Worm (Caenorhabditis elegans): ENCODE data around the gene nkb-3.

Gene nkb-3

DNA sequence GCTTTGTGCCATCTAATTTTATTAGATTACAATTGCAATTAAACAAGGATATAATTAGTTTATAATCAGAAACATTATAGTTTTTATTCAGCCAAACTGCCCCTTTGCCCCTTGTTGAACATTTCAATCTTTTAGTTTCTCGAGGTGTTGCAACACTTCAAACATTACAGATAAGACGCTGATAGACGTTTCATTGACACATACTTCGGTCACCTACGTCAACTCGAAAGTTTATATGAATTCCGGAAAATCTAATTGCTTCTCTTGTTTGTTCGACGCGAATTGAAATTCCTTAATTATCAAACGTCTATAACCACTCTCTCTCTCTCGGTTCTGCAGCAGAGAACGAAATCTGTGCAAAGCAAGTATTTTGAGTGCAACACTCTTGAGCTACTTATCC is 3.1 kb downstream of the nkb-3 start:
- TF ChIP-seq dao-5 (tag; optimal IDR thresholded peaks at IDR 0.05) (no peak), W03F9.2 (tag; optimal IDR thresholded peaks at IDR 0.05) (no peak), him-1 (tag; optimal IDR thresholded peaks at IDR 0.05) (no peak)

- no peak for TF ChIP-seq him-1 (tag; optimal IDR thresholded peaks at IDR 0.05)
Measured at ce11 chrX:13759676-13760447, 10.5 kb downstream of the nkb-3 start, which contains the start of gene cest-13. TSS of gene cest-13 (plus strand) at chrX:13760237.

- no peak for TF ChIP-seq him-1 (tag; optimal IDR thresholded peaks at IDR 0.05)
- no peak for TF ChIP-seq dao-5 (tag; optimal IDR thresholded peaks at IDR 0.05)
- TF ChIP-seq W03F9.2 (tag; optimal IDR thresholded peaks at IDR 0.05) = no peak
Measured at ce11 chrX:13755469-13755868, 14.9 kb downstream of the nkb-3 start, which contains the start of gene aakb-1. TSS of gene aakb-1 (plus strand) at chrX:13755769.

DNA sequence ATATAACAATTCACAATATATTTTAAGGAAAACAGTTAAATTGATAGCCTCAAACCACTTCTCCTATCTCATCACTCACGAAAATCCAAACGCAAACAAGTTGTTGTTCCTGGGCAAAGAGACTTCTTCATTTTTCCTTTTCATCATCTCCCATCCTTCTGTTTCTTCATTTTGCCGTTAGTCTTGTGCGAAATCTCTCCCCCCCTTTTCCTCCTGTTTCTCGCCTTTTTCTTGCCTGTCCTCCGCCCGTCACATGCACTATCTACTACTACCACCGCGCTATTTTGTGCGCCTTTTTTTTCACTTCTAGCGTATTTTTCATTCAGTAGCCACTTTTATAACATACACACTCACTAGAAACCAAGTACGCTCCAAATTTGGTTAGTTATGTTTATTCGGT is 15.9 kb downstream of the nkb-3 start:
- TF ChIP-seq W03F9.2 (tag; optimal IDR thresholded peaks at IDR 0.05) = no peak
- TF ChIP-seq him-1 (tag; optimal IDR thresholded peaks at IDR 0.05) = peak; percentile 3
- TF ChIP-seq dao-5 (tag; optimal IDR thresholded peaks at IDR 0.05) = no peak

ce11 chrX:13752822-13753581 is 17.4 kb downstream of the nkb-3 start:
- TF ChIP-seq W03F9.2 (tag; optimal IDR thresholded peaks at IDR 0.05) (no peak), him-1 (tag; optimal IDR thresholded peaks at IDR 0.05) (no peak), dao-5 (tag; optimal IDR thresholded peaks at IDR 0.05) (no peak)

ce11 chrX:13747997-13748396 is 22.4 kb downstream of the nkb-3 start:
- no peak for TF ChIP-seq W03F9.2 (tag; optimal IDR thresholded peaks at IDR 0.05)
- no peak for TF ChIP-seq dao-5 (tag; optimal IDR thresholded peaks at IDR 0.05)
- TF ChIP-seq him-1 (tag; optimal IDR thresholded peaks at IDR 0.05) = no peak

DNA sequence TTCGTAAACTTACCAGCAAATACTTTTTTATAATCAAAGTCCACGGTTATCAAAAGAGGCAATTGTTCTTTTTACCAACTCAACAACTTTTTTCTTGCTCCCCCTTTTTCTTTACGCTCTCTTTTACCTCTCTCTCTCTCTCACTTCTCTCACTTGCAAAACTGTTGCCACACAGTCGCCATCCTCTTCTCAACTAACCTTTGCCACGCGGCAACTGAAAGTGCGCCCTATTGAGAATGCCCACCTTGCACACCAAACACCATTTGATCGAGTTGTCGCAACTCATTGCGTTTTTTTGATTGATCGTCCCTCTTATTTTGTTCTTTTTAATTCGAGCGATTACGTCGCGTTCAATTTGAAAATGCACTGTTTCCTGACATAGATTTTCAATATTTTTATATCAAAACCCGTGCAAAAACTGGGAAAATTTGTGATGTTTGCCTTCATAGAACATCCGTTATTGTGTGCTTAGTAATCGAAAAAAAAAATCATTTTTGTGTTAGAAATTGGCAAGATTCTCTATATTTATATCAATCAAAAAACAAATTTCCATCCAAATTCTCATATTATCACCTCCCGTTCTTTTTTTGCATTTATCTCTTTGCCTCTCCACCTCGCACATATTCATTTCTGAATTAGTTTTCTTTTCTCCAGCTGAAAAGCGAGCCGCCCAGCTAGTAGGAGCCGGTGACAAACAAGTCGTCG is 23.5 kb downstream of the nkb-3 start, which contains the start of gene nhr-71:
Gene nhr-71 (plus strand): TSS at position 655 of the 705 bp plus-strand sequence.
- no peak for TF ChIP-seq him-1 (tag; optimal IDR thresholded peaks at IDR 0.05)
- TF ChIP-seq dao-5 (tag; optimal IDR thresholded peaks at IDR 0.05) = no peak
- TF ChIP-seq W03F9.2 (tag; optimal IDR thresholded peaks at IDR 0.05) = no peak

DNA sequence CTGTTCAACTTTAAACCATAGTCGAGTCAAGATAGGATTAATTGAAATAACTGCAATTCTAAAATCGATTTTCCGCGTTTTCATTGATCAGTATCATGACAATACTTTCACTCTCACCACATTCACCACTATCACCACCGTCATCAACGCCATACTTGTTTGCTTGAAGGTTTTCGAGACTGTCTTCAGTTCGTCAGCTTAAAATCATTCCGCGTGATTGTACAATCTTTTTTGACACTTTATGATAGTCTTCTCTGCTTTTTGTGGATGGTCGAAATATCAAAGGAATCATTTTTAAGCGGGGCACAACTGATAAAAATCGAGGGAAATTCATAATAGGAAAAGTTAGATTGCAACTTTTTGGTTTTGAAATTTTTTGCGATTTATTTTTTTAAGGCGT is 24.1 kb downstream of the nkb-3 start:
- no peak for TF ChIP-seq dao-5 (tag; optimal IDR thresholded peaks at IDR 0.05)
- TF ChIP-seq W03F9.2 (tag; optimal IDR thresholded peaks at IDR 0.05) = no peak
- no peak for TF ChIP-seq him-1 (tag; optimal IDR thresholded peaks at IDR 0.05)

DNA sequence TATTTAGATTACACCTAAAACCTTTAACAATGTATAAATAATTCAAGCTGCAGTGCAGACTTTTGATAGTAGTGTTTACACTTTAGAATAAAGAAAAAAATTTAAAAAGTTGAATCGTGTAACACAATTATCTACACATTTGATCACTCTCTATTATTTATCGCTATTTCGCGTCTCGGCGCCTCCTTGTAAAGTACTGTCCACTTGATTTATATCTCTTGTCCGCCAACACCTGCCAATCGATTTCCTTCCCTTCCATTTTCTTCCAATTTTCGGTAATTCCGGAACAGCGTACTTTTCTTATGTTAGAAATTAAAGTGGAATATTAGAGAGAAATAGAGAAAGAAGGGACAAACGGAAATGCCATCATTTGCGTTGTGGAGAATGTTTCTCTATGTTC is 24.8 kb downstream of the nkb-3 start:
- TF ChIP-seq W03F9.2 (tag; optimal IDR thresholded peaks at IDR 0.05) = no peak
- TF ChIP-seq dao-5 (tag; optimal IDR thresholded peaks at IDR 0.05) = no peak
- no peak for TF ChIP-seq him-1 (tag; optimal IDR thresholded peaks at IDR 0.05)

DNA sequence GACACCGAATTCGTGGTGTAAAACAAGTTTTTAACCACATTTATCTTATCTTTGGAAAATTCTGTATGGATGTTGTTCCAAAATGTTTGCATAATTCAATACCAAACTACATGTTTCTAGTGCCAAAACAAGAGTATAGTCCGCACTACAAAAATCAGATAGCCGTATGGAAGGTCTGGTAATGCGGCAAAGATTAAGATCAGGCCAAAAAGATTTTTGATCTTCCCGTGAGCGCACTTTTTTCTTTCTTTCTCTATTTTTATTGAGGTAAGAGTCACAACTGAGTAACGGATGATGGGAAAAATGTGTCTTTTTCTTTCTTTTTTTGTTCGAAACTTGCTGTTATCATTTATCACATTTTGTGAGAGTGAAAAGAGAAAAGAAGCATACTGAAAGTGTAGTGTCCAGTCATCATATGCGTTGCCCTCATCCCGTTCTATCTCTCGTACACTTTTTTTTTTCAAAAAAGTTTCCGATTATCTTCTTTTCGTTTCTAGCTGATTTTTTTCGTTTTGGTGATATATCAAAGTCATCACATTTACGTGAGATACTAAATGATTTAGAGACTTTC is 25.7 kb downstream of the nkb-3 start:
- no peak for TF ChIP-seq W03F9.2 (tag; optimal IDR thresholded peaks at IDR 0.05)
- no peak for TF ChIP-seq him-1 (tag; optimal IDR thresholded peaks at IDR 0.05)
- no peak for TF ChIP-seq dao-5 (tag; optimal IDR thresholded peaks at IDR 0.05)

ce11 chrX:13743371-13743770 is 27.0 kb downstream of the nkb-3 start:
- TF ChIP-seq W03F9.2 (tag; optimal IDR thresholded peaks at IDR 0.05) (no peak), dao-5 (tag; optimal IDR thresholded peaks at IDR 0.05) (no peak), him-1 (tag; optimal IDR thresholded peaks at IDR 0.05) (no peak)

DNA sequence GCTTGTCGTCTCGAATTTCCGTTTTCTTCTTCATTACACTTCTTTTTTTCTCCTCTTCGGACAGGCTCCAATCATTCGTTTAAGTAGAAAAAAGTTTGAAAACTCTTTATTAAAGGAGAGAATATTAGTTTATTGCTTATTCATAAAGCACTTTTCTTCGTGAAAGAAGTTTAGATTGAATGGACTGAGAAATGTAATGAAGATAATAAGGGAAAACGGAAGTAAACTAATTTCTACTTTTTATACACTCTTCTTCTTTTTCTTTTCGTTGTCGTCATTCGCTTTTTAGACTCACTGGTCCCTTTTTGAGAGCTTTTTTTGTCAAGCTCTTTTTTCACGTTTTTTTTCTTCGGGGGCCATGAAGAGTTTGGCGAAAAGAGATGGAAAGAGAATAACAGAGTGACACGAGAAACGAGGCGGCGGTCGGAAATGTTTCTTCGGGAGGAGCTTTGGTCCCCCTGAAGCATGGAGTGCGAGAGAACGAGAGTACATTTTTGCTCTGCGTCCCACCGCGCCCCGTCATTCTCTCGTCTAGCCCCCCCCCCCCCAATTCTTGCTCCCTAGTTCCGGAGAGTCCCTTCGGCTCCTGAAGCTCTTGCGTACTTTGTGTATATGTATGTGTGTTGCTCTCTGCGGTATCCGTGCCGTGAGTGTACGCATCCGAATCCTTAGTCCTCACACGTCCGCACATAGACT is 31.1 kb downstream of the nkb-3 start:
- no peak for TF ChIP-seq dao-5 (tag; optimal IDR thresholded peaks at IDR 0.05)
- no peak for TF ChIP-seq W03F9.2 (tag; optimal IDR thresholded peaks at IDR 0.05)
- TF ChIP-seq him-1 (tag; optimal IDR thresholded peaks at IDR 0.05) = peak; percentile 78

DNA sequence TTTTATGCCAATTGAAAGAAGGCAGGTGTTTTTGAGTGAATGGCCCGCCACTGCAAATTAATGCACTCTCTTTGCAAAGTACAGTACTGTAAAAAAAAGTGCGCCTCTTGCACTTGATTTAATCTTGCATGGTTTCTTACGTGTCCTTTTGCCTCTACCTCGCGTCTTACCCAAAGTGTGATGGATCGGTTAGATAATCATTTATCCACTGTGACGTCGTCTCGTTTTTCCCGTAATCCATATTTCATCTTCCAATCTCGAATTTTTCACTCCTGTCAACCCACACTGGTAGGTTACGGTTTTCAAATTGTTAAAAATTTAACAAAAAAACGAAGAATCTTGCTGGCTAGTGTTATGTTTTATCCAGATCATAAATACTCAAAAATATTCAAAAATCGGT is 33.7 kb downstream of the nkb-3 start:
- no peak for TF ChIP-seq him-1 (tag; optimal IDR thresholded peaks at IDR 0.05)
- no peak for TF ChIP-seq W03F9.2 (tag; optimal IDR thresholded peaks at IDR 0.05)
- TF ChIP-seq dao-5 (tag; optimal IDR thresholded peaks at IDR 0.05) = no peak
